Fruit fly (Drosophila melanogaster): ENCODE data around the gene mRpL39.

Gene mRpL39

dm6 chr3L:14956288-14957032, 43.0 kb downstream of the mRpL39 start:
- TF ChIP-seq Mnt (GFP tag; optimal IDR thresholded peaks at IDR 0.05) = no peak
- no peak for TF ChIP-seq CG1620 (GFP tag; optimal IDR thresholded peaks at IDR 0.05)
- TF ChIP-seq cic (GFP tag; optimal IDR thresholded peaks at IDR 0.05) = no peak
- TF ChIP-seq CG11617 (GFP tag; optimal IDR thresholded peaks at IDR 0.05) = no peak
- TF ChIP-seq CG33017 (tag; optimal IDR thresholded peaks at IDR 0.05) = no peak
- TF ChIP-seq cnc (optimal IDR thresholded peaks at IDR 0.05) = no peak
- TF ChIP-seq ovo (GFP tag; optimal IDR thresholded peaks at IDR 0.05) = no peak
- TF ChIP-seq CG14711 (tag; optimal IDR thresholded peaks at IDR 0.05) = no peak
- no peak for TF ChIP-seq CG5204 (GFP tag; optimal IDR thresholded peaks at IDR 0.05)
- no peak for TF ChIP-seq Clk (GFP tag; optimal IDR thresholded peaks at IDR 0.05)

DNA sequence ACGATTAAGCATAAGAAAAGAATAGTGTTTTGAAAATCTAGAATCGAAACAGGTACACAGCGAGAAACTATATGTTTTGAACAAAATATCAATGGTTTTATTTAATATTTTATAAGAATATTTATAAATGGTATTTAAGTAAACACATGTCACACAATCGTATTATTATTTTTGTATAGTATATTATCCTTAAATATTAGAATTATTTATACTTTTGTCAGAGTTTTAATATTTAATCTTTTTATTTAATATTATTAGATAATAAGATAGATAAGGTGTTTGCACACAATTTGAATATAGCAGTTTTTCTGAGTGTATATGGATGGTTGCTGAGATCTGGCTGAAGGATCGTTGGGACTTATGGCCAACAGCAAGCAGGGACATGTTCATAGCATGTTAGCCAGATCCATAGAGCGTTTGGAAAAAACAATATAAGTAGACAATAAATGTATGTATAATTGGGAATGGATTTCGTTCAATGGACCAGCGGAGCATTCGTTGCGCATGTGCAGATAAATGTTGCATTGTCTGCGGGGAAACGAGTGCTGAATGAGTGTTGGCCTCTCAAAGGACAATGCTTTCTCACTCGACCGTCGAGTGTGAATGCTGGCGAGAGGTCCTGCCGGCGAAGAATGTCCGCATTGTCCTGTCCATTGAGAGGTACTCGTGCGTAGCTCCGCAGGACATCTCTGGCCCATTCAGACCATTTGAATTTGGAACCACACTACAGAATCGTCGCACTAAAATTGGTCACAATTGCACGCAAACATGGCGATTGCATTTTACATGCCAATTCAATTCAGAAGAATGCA, 46.4 kb downstream of the mRpL39 start:
- TF ChIP-seq CG12768 (GFP tag; optimal IDR thresholded peaks at IDR 0.05) (no peak), CG5204 (GFP tag; optimal IDR thresholded peaks at IDR 0.05) (no peak), Clk (GFP tag; optimal IDR thresholded peaks at IDR 0.05) (no peak), Crg-1 (GFP tag; optimal IDR thresholded peaks at IDR 0.05) (no peak), toe (GFP tag; optimal IDR thresholded peaks at IDR 0.05) (no peak), CG1620 (GFP tag; optimal IDR thresholded peaks at IDR 0.05) (no peak), ovo (GFP tag; optimal IDR thresholded peaks at IDR 0.05) (no peak), CG7101 (tag; optimal IDR thresholded peaks at IDR 0.05) (no peak), tj (GFP tag; optimal IDR thresholded peaks at IDR 0.05) (no peak), CG33017 (tag; optimal IDR thresholded peaks at IDR 0.05) (no peak), cnc (optimal IDR thresholded peaks at IDR 0.05) (no peak), bab1 (GFP tag; optimal IDR thresholded peaks at IDR 0.05) (no peak), CG14711 (tag; optimal IDR thresholded peaks at IDR 0.05) (no peak), Mnt (GFP tag; optimal IDR thresholded peaks at IDR 0.05) (no peak), CG7045 (GFP tag; optimal IDR thresholded peaks at IDR 0.05) (no peak), kay (GFP tag; ENCODE audit: borderline replicate concordance) (no peak)

- TF ChIP-seq CG1620 (GFP tag; optimal IDR thresholded peaks at IDR 0.05) (no peak), CG12768 (GFP tag; optimal IDR thresholded peaks at IDR 0.05) (no peak), CG14711 (tag; optimal IDR thresholded peaks at IDR 0.05) (no peak), Mnt (GFP tag; optimal IDR thresholded peaks at IDR 0.05) (no peak), pad (GFP tag; optimal IDR thresholded peaks at IDR 0.05) (no peak), tj (GFP tag; optimal IDR thresholded peaks at IDR 0.05) (no peak), Hr96 (GFP tag; optimal IDR thresholded peaks at IDR 0.05) (no peak), ovo (GFP tag; optimal IDR thresholded peaks at IDR 0.05) (no peak), cnc (optimal IDR thresholded peaks at IDR 0.05) (no peak), Clk (GFP tag; optimal IDR thresholded peaks at IDR 0.05) (no peak), CG5204 (GFP tag; optimal IDR thresholded peaks at IDR 0.05) (no peak), CG33017 (tag; optimal IDR thresholded peaks at IDR 0.05) (no peak), CG11617 (GFP tag; optimal IDR thresholded peaks at IDR 0.05) (no peak), bab1 (GFP tag; optimal IDR thresholded peaks at IDR 0.05) (no peak), CG7101 (tag; optimal IDR thresholded peaks at IDR 0.05) (no peak), toe (GFP tag; optimal IDR thresholded peaks at IDR 0.05) (no peak), Crg-1 (GFP tag; optimal IDR thresholded peaks at IDR 0.05) (no peak), cic (GFP tag; optimal IDR thresholded peaks at IDR 0.05) (no peak), CG7045 (GFP tag; optimal IDR thresholded peaks at IDR 0.05) (no peak), kay (GFP tag; ENCODE audit: borderline replicate concordance) (no peak)
These were observed 49.5 kb downstream of the mRpL39 start for dm6 chr3L:14949943-14950342.

All from whole organism, adult.